Fruit fly (Drosophila melanogaster): Measurements from ENCODE around the gene qm.
A peak's percentile ranks its signal among the peaks of the same experiment; 100 is the strongest.

DNA sequence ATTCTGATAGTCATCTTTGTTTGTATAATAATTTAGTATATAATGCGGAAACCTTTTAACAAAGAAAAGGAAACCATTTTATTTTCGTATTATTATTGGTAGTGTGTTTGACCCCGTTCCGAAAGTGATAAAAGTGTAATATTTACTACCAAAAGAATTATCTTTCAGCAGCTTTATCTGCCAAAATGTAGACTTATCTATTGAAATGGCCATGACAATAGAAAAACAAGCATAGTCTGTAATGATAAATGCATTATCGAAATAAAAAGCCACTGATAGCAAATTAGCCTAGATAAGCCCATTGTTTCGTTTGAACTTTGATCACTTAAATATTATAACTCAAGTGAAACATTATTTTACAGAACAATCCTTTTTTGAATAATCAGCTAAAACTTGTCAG, 28.0 kb downstream of the qm start:
- TF ChIP-seq CG11762 (GFP tag; optimal IDR thresholded peaks at IDR 0.05; ENCODE audit: insufficient read depth) (no peak), svp (GFP tag) (peak; percentile 6), CG6792 (GFP tag; optimal IDR thresholded peaks at IDR 0.05) (no peak), Ets96B (tag; optimal IDR thresholded peaks at IDR 0.05) (no peak), CG10631 (GFP tag; optimal IDR thresholded peaks at IDR 0.05) (no peak), Eip75B (GFP tag; optimal IDR thresholded peaks at IDR 0.05) (no peak), fd59A (GFP tag; optimal IDR thresholded peaks at IDR 0.05) (no peak), Gug (GFP tag; IDR thresholded peaks at IDR 0.05) (no peak), Hr39 (GFP tag; optimal IDR thresholded peaks at IDR 0.05) (no peak), esn (GFP tag; optimal IDR thresholded peaks at IDR 0.05) (no peak), CG8119 (GFP tag; IDR thresholded peaks at IDR 0.05) (no peak)
